Fruit fly (Drosophila melanogaster) whole organism, embryonic: ENCODE data around the gene CG42591.

ENCODE experiments used
- CG11398 ChIP-seq: fragments of 200-800 bp; sonication (Bioruptor generic); optimal IDR thresholded peaks from 2 replicates; lab custom pipeline; 2016; ENCODE audit warnings: missing biosample characterization, missing genetic modification characterization
- CG1233 ChIP-seq: fragments of 200-800 bp; sonication (Bioruptor generic); optimal IDR thresholded peaks from 4 replicates; lab custom pipeline; 2018; ENCODE audit warnings: missing biosample characterization, mild to moderate bottlenecking, missing genetic modification characterization
- CG12391 ChIP-seq: fragments of 200-800 bp; sonication (Bioruptor generic); optimal IDR thresholded peaks from 3 replicates; lab custom pipeline; 2018; ENCODE audit warnings: missing biosample characterization, mild to moderate bottlenecking, missing genetic modification characterization, moderate library complexity
- CG13624 ChIP-seq: fragments of 200-800 bp; sonication (Bioruptor generic); optimal IDR thresholded peaks from 2 replicates; lab custom pipeline; 2016; ENCODE audit warnings: missing biosample characterization, missing genetic modification characterization
- CG13894 ChIP-seq: fragments of 200-800 bp; sonication (Bioruptor generic); optimal IDR thresholded peaks from 3 replicates; lab custom pipeline; 2018; ENCODE audit warnings: missing biosample characterization, mild to moderate bottlenecking, missing genetic modification characterization, moderate library complexity
- CG14710 ChIP-seq: fragments of 200-800 bp; sonication (Bioruptor generic); optimal IDR thresholded peaks from 3 replicates; lab custom pipeline; 2019; ENCODE audit warnings: missing biosample characterization, mild to moderate bottlenecking, missing genetic modification characterization, moderate library complexity
- CG15696 ChIP-seq: fragments of 200-800 bp; sonication (Bioruptor generic); optimal IDR thresholded peaks from 2 replicates; lab custom pipeline; 2019; ENCODE audit warnings: missing biosample characterization, mild to moderate bottlenecking, missing genetic modification characterization, moderate library complexity
- CG17802 ChIP-seq: fragments of 200-800 bp; sonication (Bioruptor generic); optimal IDR thresholded peaks from 2 replicates; lab custom pipeline; 2018; ENCODE audit warnings: missing biosample characterization, mild to moderate bottlenecking, missing genetic modification characterization, moderate library complexity
- CG1792 ChIP-seq: fragments of 200-800 bp; sonication (Bioruptor generic); optimal IDR thresholded peaks from 2 replicates; lab custom pipeline; 2016; ENCODE audit warnings: missing biosample characterization, missing genetic modification characterization
- CG1832 ChIP-seq: fragments of 200-800 bp; sonication (Bioruptor generic); optimal IDR thresholded peaks from 2 replicates; lab custom pipeline; 2017; ENCODE audit warnings: missing biosample characterization, mild to moderate bottlenecking, missing genetic modification characterization, inconsistent platforms
- CG18476 ChIP-seq: fragments of 200-800 bp; sonication (Bioruptor generic); optimal IDR thresholded peaks from 2 replicates; lab custom pipeline; 2016; ENCODE audit warnings: missing biosample characterization, mild to moderate bottlenecking, missing genetic modification characterization
- CG2120 ChIP-seq: fragments of 200-800 bp; sonication (Bioruptor generic); optimal IDR thresholded peaks from 3 replicates; lab custom pipeline; 2016; ENCODE audit warnings: missing biosample characterization, missing genetic modification characterization
- CG30020 ChIP-seq: fragments of 200-800 bp; optimal IDR thresholded peaks from 2 replicates; lab custom pipeline; 2019; ENCODE audit warnings: missing biosample characterization, mild to moderate bottlenecking, missing genetic modification characterization, moderate library complexity
- CG31365 ChIP-seq: fragments of 200-800 bp; sonication (Bioruptor generic); optimal IDR thresholded peaks from 2 replicates; lab custom pipeline; 2018; ENCODE audit warnings: missing biosample characterization, mild to moderate bottlenecking, missing genetic modification characterization
- CG6689 ChIP-seq: fragments of 200-800 bp; sonication (Bioruptor generic); IDR thresholded peaks from 2 replicates; pipeline ENCODE4 v1.3.6; 2022; ENCODE audit warnings: missing biosample characterization, missing genetic modification characterization
- CG8944 ChIP-seq: fragments of 200-800 bp; sonication (Bioruptor generic); optimal IDR thresholded peaks from 3 replicates; lab custom pipeline; 2016; ENCODE audit warnings: missing biosample characterization, missing genetic modification characterization
- CG9215 ChIP-seq: fragments of 200-800 bp; sonication (Bioruptor generic); IDR thresholded peaks from 2 replicates; pipeline ENCODE4 v1.3.6; 2022; ENCODE audit warnings: missing biosample characterization, missing genetic modification characterization
- CG9797 ChIP-seq: fragments of 200-800 bp; sonication (Bioruptor generic); optimal IDR thresholded peaks from 3 replicates; lab custom pipeline; 2018; ENCODE audit warnings: missing biosample characterization, mild to moderate bottlenecking, missing genetic modification characterization
- CG9932 ChIP-seq: fragments of 200-800 bp; sonication (Bioruptor generic); IDR thresholded peaks from 2 replicates; pipeline ENCODE4 v1.3.6; 2022; ENCODE audit warnings: missing biosample characterization, missing genetic modification characterization
- Deaf1 ChIP-seq: fragments of 200-800 bp; optimal IDR thresholded peaks from 3 replicates; lab custom pipeline; 2019; ENCODE audit warnings: missing biosample characterization, mild to moderate bottlenecking, missing genetic modification characterization, moderate library complexity
- Dref ChIP-seq: fragments of 200-800 bp; sonication (Bioruptor generic); IDR thresholded peaks from 2 replicates; pipeline ENCODE4 v1.3.6; 2022; ENCODE audit warnings: missing biosample characterization, missing genetic modification characterization
- HLHmδ ChIP-seq: fragments of 200-800 bp; sonication (Bioruptor generic); optimal IDR thresholded peaks from 2 replicates; lab custom pipeline; 2018; ENCODE audit warnings: missing biosample characterization, mild to moderate bottlenecking, missing genetic modification characterization, moderate library complexity
- Hand ChIP-seq: fragments of 200-800 bp; sonication (Bioruptor generic); optimal IDR thresholded peaks from 2 replicates; lab custom pipeline; 2017; ENCODE audit warnings: mild to moderate bottlenecking, missing biosample characterization, missing genetic modification reagents, missing genetic modification characterization
- Hsf ChIP-seq: fragments of 200-800 bp; sonication (Bioruptor generic); optimal IDR thresholded peaks from 3 replicates; lab custom pipeline; 2016; ENCODE audit warnings: missing biosample characterization, missing genetic modification characterization
- MBD-R2 ChIP-seq: fragments of 200-800 bp; sonication (Bioruptor generic); IDR thresholded peaks from 2 replicates; pipeline ENCODE4 v1.3.6; 2022; ENCODE audit warnings: missing biosample characterization, missing genetic modification characterization
- Max ChIP-seq: fragments of 200-800 bp; sonication (Bioruptor generic); optimal IDR thresholded peaks from 2 replicates; lab custom pipeline; 2016; ENCODE audit warnings: missing biosample characterization, mild to moderate bottlenecking, missing genetic modification characterization
- Myb ChIP-seq: fragments of 200-800 bp; sonication (Bioruptor generic); optimal IDR thresholded peaks from 2 replicates; lab custom pipeline; 2016; ENCODE audit warnings: missing biosample characterization, missing genetic modification characterization
- Opbp ChIP-seq: fragments of 200-800 bp; sonication (Bioruptor generic); IDR thresholded peaks from 3 replicates; pipeline ENCODE4 v1.3.6; 2022; ENCODE audit warnings: missing biosample characterization, missing genetic modification characterization; ENCODE audit not compliant: partially characterized antibody
- Rx ChIP-seq: fragments of 200-800 bp; sonication (Bioruptor generic); IDR thresholded peaks from 2 replicates; pipeline ENCODE4 v1.3.6; 2022; ENCODE audit warnings: missing biosample characterization, missing genetic modification characterization
- Usf ChIP-seq: fragments of 200-800 bp; sonication (Bioruptor generic); optimal IDR thresholded peaks from 2 replicates; lab custom pipeline; 2017; ENCODE audit warnings: missing genotype, missing biosample characterization, missing genetic modification characterization
- Vsx1 ChIP-seq: fragments of 200-800 bp; sonication (Bioruptor generic); optimal IDR thresholded peaks from 2 replicates; lab custom pipeline; 2017; ENCODE audit warnings: missing biosample characterization, mild to moderate bottlenecking, missing genetic modification characterization, missing genetic modification reagents
- Xrp1 ChIP-seq: fragments of 200-800 bp; sonication (Bioruptor generic); IDR thresholded peaks from 2 replicates; pipeline ENCODE4 v1.3.6; 2022; ENCODE audit warnings: missing biosample characterization, missing genetic modification characterization
- ab ChIP-seq: fragments of 200-800 bp; sonication (Bioruptor generic); optimal IDR thresholded peaks from 2 replicates; lab custom pipeline; 2016; ENCODE audit warnings: missing biosample characterization, missing genetic modification characterization
- crc ChIP-seq: fragments of 200-800 bp; sonication (Bioruptor generic); optimal IDR thresholded peaks from 2 replicates; lab custom pipeline; 2016; ENCODE audit warnings: missing biosample characterization, missing genetic modification characterization
- dan ChIP-seq: fragments of 200-800 bp; sonication (Bioruptor generic); IDR thresholded peaks from 2 replicates; pipeline ENCODE4 v1.3.6; 2022; ENCODE audit warnings: missing biosample characterization, missing genetic modification characterization
- dmrt99B ChIP-seq: fragments of 200-800 bp; sonication (Bioruptor generic); optimal IDR thresholded peaks from 2 replicates; lab custom pipeline; 2018; ENCODE audit warnings: missing biosample characterization, mild to moderate bottlenecking, missing genetic modification characterization, moderate library complexity
- dysf ChIP-seq: fragments of 200-800 bp; sonication (Bioruptor generic); IDR thresholded peaks from 3 replicates; pipeline ENCODE4 v1.3.6; 2022; ENCODE audit warnings: missing biosample characterization, missing genetic modification characterization
- en ChIP-seq: fragments of 200-800 bp; sonication (Bioruptor generic); optimal IDR thresholded peaks from 2 replicates; lab custom pipeline; 2016; ENCODE audit warnings: missing biosample characterization, missing genetic modification characterization
- gce ChIP-seq: fragments of 200-800 bp; sonication (Bioruptor generic); IDR thresholded peaks from 3 replicates; pipeline ENCODE4 v1.3.6; 2022; ENCODE audit warnings: missing biosample characterization, missing genetic modification characterization
- gcm ChIP-seq: fragments of 200-800 bp; sonication (Bioruptor generic); optimal IDR thresholded peaks from 2 replicates; lab custom pipeline; 2019; ENCODE audit warnings: missing biosample characterization, mild to moderate bottlenecking, missing genetic modification characterization, moderate library complexity
- gem ChIP-seq: fragments of 200-800 bp; sonication (Bioruptor generic); optimal IDR thresholded peaks from 2 replicates; lab custom pipeline; 2019; ENCODE audit warnings: missing biosample characterization, mild to moderate bottlenecking, missing genetic modification characterization, moderate library complexity
- grn ChIP-seq: fragments of 200-800 bp; sonication (Bioruptor generic); optimal IDR thresholded peaks from 3 replicates; lab custom pipeline; 2017; ENCODE audit warnings: missing biosample characterization, missing genetic modification characterization
- jigr1 ChIP-seq: fragments of 200-800 bp; sonication (Bioruptor generic); IDR thresholded peaks from 3 replicates; pipeline ENCODE4 v1.3.6; 2022; ENCODE audit warnings: missing biosample characterization, missing genetic modification characterization
- lola ChIP-seq, 3 experiments: fragments of >200 bp in 2 of 3; fragments of 200-800 bp in 1 of 3; sonication (Bioruptor generic) in 1 of 3; optimal IDR thresholded peaks; 2 replicates each; lab custom pipeline; 2017 to 2019; ENCODE audit warnings: missing biosample characterization in 3 of 3, missing genetic modification characterization in 3 of 3, mild to moderate bottlenecking in 1 of 3, moderate library complexity in 1 of 3
- nmo ChIP-seq: fragments of 200-800 bp; sonication (Bioruptor generic); optimal IDR thresholded peaks from 2 replicates; lab custom pipeline; 2018; ENCODE audit warnings: missing biosample characterization, mild to moderate bottlenecking, missing genetic modification characterization, moderate library complexity
- onecut ChIP-seq: fragments of 200-800 bp; sonication (Bioruptor generic); IDR thresholded peaks from 2 replicates; pipeline ENCODE4 v1.3.6; 2022; ENCODE audit warnings: missing biosample characterization, missing genetic modification characterization
- phol ChIP-seq: fragments of 200-800 bp; sonication (Bioruptor generic); optimal IDR thresholded peaks from 3 replicates; lab custom pipeline; 2018; ENCODE audit warnings: missing biosample characterization, mild to moderate bottlenecking, missing genetic modification characterization, moderate library complexity
- pum ChIP-seq: fragments of 200-800 bp; sonication (Bioruptor generic); optimal IDR thresholded peaks from 2 replicates; lab custom pipeline; 2016; ENCODE audit warnings: missing biosample characterization, missing genetic modification characterization
- ro ChIP-seq: fragments of 200-800 bp; sonication (Bioruptor generic); IDR thresholded peaks from 2 replicates; pipeline ENCODE4 v1.3.6; 2022; ENCODE audit warnings: missing biosample characterization, missing genetic modification characterization
- twi ChIP-seq: fragments of 200-800 bp; optimal IDR thresholded peaks from 2 replicates; lab custom pipeline; 2019; ENCODE audit warnings: missing biosample characterization, mild to moderate bottlenecking, missing genetic modification characterization, moderate library complexity
- tx ChIP-seq: fragments of 200-800 bp; sonication (Bioruptor generic); optimal IDR thresholded peaks from 2 replicates; lab custom pipeline; 2016; ENCODE audit warnings: missing biosample characterization, missing genetic modification characterization
- usp ChIP-seq: fragments of >200 bp; optimal IDR thresholded peaks from 2 replicates; lab custom pipeline; 2017; ENCODE audit warnings: missing biosample characterization, missing genetic modification characterization

The CG42591 gene

DNA sequence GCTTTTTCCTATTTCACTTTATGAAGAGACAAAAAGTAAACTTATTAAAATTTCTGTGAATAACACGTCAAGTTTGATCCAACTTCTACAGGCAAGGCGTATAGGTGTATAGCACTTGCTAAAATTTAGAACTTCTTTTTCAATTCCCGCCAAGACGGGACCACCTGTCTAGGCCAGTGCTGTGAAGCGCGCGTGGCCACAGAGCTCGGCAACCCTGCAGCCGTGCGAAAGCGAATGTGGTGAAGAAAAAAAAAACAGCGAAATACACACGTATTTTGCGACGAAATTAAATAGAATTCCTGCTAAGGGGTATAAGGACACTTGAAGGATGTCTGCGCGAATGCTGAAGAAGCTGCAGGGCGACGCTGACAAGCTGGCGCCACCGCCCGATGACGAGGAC is 40.4 kb upstream of the CG42591 start, which contains the start of gene Nulp1 (continued):
- no peak for TF ChIP-seq CG11398
- no peak for TF ChIP-seq Usf (GFP tag; lab: Kevin White, UChicago)
- TF ChIP-seq gcm (GFP tag; lab: Kevin White, UChicago): no peak
- 0 out of 3 replicates have a peak, but pooled peaks have one; percentile 43 for TF ChIP-seq Opbp (GFP tag; lab: Robert Waterston, UW)
- no peak for TF ChIP-seq HLHmδ (GFP tag; lab: Kevin White, UChicago)
- TF ChIP-seq CG13624: peak; percentile 58
- peak; percentile 42 for TF ChIP-seq Dref
- no peak for TF ChIP-seq CG31365 (tag; lab: Kevin White, UChicago)
- TF ChIP-seq CG1832 (GFP tag; lab: Kevin White, UChicago): no peak
- no peak for TF ChIP-seq dysf (GFP tag; lab: Robert Waterston, UW)
- TF ChIP-seq Hsf (GFP tag; lab: Kevin White, UChicago): peak; percentile 4
- peak; percentile 68 for TF ChIP-seq CG2120 (GFP tag; lab: Kevin White, UChicago)
- no peak for TF ChIP-seq en (GFP tag; lab: Kevin White, UChicago)
- TF ChIP-seq jigr1: no peak
- no peak for TF ChIP-seq gce
- no peak for TF ChIP-seq CG6689 (GFP tag; lab: Robert Waterston, UW)
- no peak for TF ChIP-seq ro
- peak; percentile 17 for TF ChIP-seq CG8944 (GFP tag; lab: Kevin White, UChicago)
- no peak for TF ChIP-seq gem (tag; lab: Kevin White, UChicago)
- no peak for TF ChIP-seq CG17802 (tag; lab: Kevin White, UChicago)
- no peak for TF ChIP-seq CG12391 (tag; lab: Kevin White, UChicago)
- TF ChIP-seq CG18476 (GFP tag; lab: Kevin White, UChicago): no peak
- no peak for TF ChIP-seq CG9797 (GFP tag; lab: Kevin White, UChicago)
- no peak for TF ChIP-seq dan
- no peak for TF ChIP-seq CG1792 (GFP tag; lab: Kevin White, UChicago)
- no peak for TF ChIP-seq CG9215
- TF ChIP-seq CG1233: peak; percentile 22
- no peak for TF ChIP-seq ab (GFP tag; lab: Kevin White, UChicago)
- no peak for TF ChIP-seq CG15696 (tag; lab: Kevin White, UChicago)
- no peak for TF ChIP-seq dmrt99B
- TF ChIP-seq CG30020 (tag; lab: Kevin White, UChicago): no peak
- TF ChIP-seq Deaf1 (tag; lab: Kevin White, UChicago): no peak
- TF ChIP-seq Rx: 0 out of 2 replicates have a peak, but pooled peaks have one; percentile 9
- TF ChIP-seq twi: no peak
- TF ChIP-seq onecut (GFP tag; lab: Robert Waterston, UW): no peak
- peak; percentile 93 for TF ChIP-seq MBD-R2 (GFP tag; lab: Robert Waterston, UW)
- peak; percentile 37 for TF ChIP-seq Myb
- peak; percentile 75 for TF ChIP-seq CG14710 (tag; lab: Kevin White, UChicago)
- TF ChIP-seq CG9932 (GFP tag; lab: Robert Waterston, UW): peak; percentile 50
- TF ChIP-seq phol (tag; lab: Kevin White, UChicago): peak; percentile 14
- TF ChIP-seq CG13894 (tag; lab: Kevin White, UChicago): no peak
- no peak for TF ChIP-seq usp (GFP tag; lab: Kevin White, UChicago)
- no peak for TF ChIP-seq crc (GFP tag; lab: Kevin White, UChicago)
- TF ChIP-seq Max (GFP tag; lab: Kevin White, UChicago): peak; percentile 37
- no peak for TF ChIP-seq Vsx1 (GFP tag; lab: Kevin White, UChicago)
- no peak for TF ChIP-seq lola (GFP tag; optimal IDR thresholded peaks at IDR 0.05; lab: Kevin White, UChicago)
- TF ChIP-seq grn (GFP tag; lab: Kevin White, UChicago): no peak
- TF ChIP-seq pum (GFP tag; lab: Kevin White, UChicago): no peak
- peak; percentile 2 for TF ChIP-seq nmo (GFP tag; lab: Kevin White, UChicago)
- TF ChIP-seq tx (GFP tag; lab: Kevin White, UChicago): peak; percentile 16
- no peak for TF ChIP-seq Hand
- TF ChIP-seq Xrp1 (GFP tag; lab: Robert Waterston, UW): peak; percentile 25; the same call in 1 of the 2 replicates
